Worm (Caenorhabditis elegans) whole organism, midembryonic: ENCODE results near the gene cox-11.

Experiments
- T22C8.4 ChIP-seq: fragments of 200-800 bp; sonication (Bioruptor generic); IDR thresholded peaks from 2 replicates; pipeline ENCODE4 v1.3.6; 2022; ENCODE audit warnings: missing genetic modification characterization, missing compliant biosample characterization
- cog-1 ChIP-seq: sonication (generic microtip); optimal IDR thresholded peaks from 2 replicates; lab custom pipeline; 2016; ENCODE audit warnings: missing genetic modification characterization, missing compliant biosample characterization
- flt-1 ChIP-seq: fragments of 200-800 bp; sonication (Bioruptor generic); IDR thresholded peaks from 2 replicates; pipeline ENCODE4 v1.3.6; 2022; ENCODE audit warnings: missing genetic modification characterization, missing compliant biosample characterization
- klf-2 ChIP-seq: fragments of 200-800 bp; sonication (Bioruptor generic); conservative IDR thresholded peaks from 2 replicates; pipeline ENCODE4 v1.3.6; 2022; ENCODE audit warnings: missing genetic modification reagents, missing genetic modification characterization, missing compliant biosample characterization
- tab-1 ChIP-seq: fragments of 200-800 bp; sonication (Bioruptor generic); IDR thresholded peaks from 2 replicates; pipeline ENCODE4 v1.3.6; 2022; ENCODE audit warnings: missing genetic modification characterization, missing compliant biosample characterization

ce11 chrIV:13236485-13236884, 7.6 kb upstream of the cox-11 start, which contains the start of gene pwp-1:
- TF ChIP-seq cog-1 (tag; lab: Kevin White, UChicago) (no peak), flt-1 (GFP tag; lab: Robert Waterston, UW) (no peak), klf-2 (no peak), tab-1 (GFP tag; lab: Robert Waterston, UW) (no peak), T22C8.4 (GFP tag; lab: Robert Waterston, UW) (no peak)
